Worm (Caenorhabditis elegans) whole organism, late embryonic: ENCODE measurements around the gene cap-1.

ENCODE experiments used
- C08G9.2 ChIP-seq: sonication (generic microtip); optimal IDR thresholded peaks from 2 replicates; lab custom pipeline; 2016; ENCODE audit warnings: mild to moderate bottlenecking, missing genetic modification characterization, moderate library complexity, missing compliant biosample characterization
- C38D4.7 ChIP-seq: fragments of 200-800 bp; sonication (Bioruptor generic); optimal IDR thresholded peaks from 2 replicates; lab custom pipeline; 2018; ENCODE audit warnings: mild to moderate bottlenecking, missing genetic modification characterization, moderate library complexity, missing compliant biosample characterization
- F13H6.1 ChIP-seq: sonication (generic microtip); optimal IDR thresholded peaks from 2 replicates; lab custom pipeline; 2016; ENCODE audit warnings: missing genetic modification characterization, missing compliant biosample characterization
- Y22D7AL.16 ChIP-seq: sonication (generic microtip); optimal IDR thresholded peaks from 2 replicates; lab custom pipeline; 2016; ENCODE audit warnings: missing genetic modification characterization, missing compliant biosample characterization
- ama-1 ChIP-seq: fragments of 150-350 bp; optimal IDR thresholded peaks from 2 replicates; lab custom pipeline; 2014
- ceh-14 ChIP-seq: sonication (generic microtip); optimal IDR thresholded peaks from 2 replicates; lab custom pipeline; 2016; ENCODE audit warnings: missing genotype, missing genetic modification characterization, missing compliant biosample characterization
- ceh-18 ChIP-seq: sonication (generic microtip); optimal IDR thresholded peaks from 2 replicates; lab custom pipeline; 2016; ENCODE audit warnings: missing genetic modification characterization, missing compliant biosample characterization
- ceh-19 ChIP-seq: fragments of 200-800 bp; sonication (Bioruptor generic); optimal IDR thresholded peaks from 2 replicates; lab custom pipeline; 2018; ENCODE audit warnings: mild to moderate bottlenecking, missing genetic modification characterization, missing compliant biosample characterization
- ceh-2 ChIP-seq: sonication (generic microtip); optimal IDR thresholded peaks from 2 replicates; lab custom pipeline; 2016; ENCODE audit warnings: missing genotype, missing genetic modification characterization, missing compliant biosample characterization
- ceh-30 ChIP-seq: fragments of 150-350 bp; optimal IDR thresholded peaks from 2 replicates; lab custom pipeline; 2014; ENCODE audit warnings: missing biosample characterization, missing genetic modification characterization
- ceh-31 ChIP-seq: sonication (generic microtip); optimal IDR thresholded peaks from 2 replicates; lab custom pipeline; 2016; ENCODE audit warnings: missing genetic modification characterization, missing compliant biosample characterization
- ceh-34 ChIP-seq: sonication (generic microtip); optimal IDR thresholded peaks from 2 replicates; lab custom pipeline; 2016; ENCODE audit warnings: mild to moderate bottlenecking, missing genetic modification characterization, missing compliant biosample characterization
- dmd-4 ChIP-seq: sonication (generic microtip); optimal IDR thresholded peaks from 2 replicates; lab custom pipeline; 2016; ENCODE audit warnings: borderline replicate concordance, missing genetic modification characterization, missing compliant biosample characterization
- elt-2 ChIP-seq: sonication (generic microtip); optimal IDR thresholded peaks from 2 replicates; lab custom pipeline; 2016; ENCODE audit warnings: missing genetic modification reagents, missing genetic modification characterization, missing compliant biosample characterization
- ets-4 ChIP-seq: sonication (generic microtip); optimal IDR thresholded peaks from 2 replicates; lab custom pipeline; 2016; ENCODE audit warnings: missing genetic modification characterization, missing compliant biosample characterization
- eyg-1 ChIP-seq: sonication (generic microtip); optimal IDR thresholded peaks from 2 replicates; lab custom pipeline; 2016; ENCODE audit warnings: missing genotype, missing genetic modification characterization, missing compliant biosample characterization
- fkh-10 ChIP-seq: fragments of 150-350 bp; optimal IDR thresholded peaks from 2 replicates; lab custom pipeline; 2014; ENCODE audit warnings: missing biosample characterization, missing genetic modification reagents, missing genetic modification characterization
- fkh-6 ChIP-seq: sonication (generic microtip); optimal IDR thresholded peaks from 2 replicates; lab custom pipeline; 2016; ENCODE audit warnings: missing genetic modification characterization, missing compliant biosample characterization
- gmeb-2 ChIP-seq: sonication (generic microtip); optimal IDR thresholded peaks from 2 replicates; lab custom pipeline; 2016; ENCODE audit warnings: missing genetic modification characterization, inconsistent platforms, missing compliant biosample characterization
- hlh-15 ChIP-seq: sonication (generic microtip); optimal IDR thresholded peaks from 2 replicates; lab custom pipeline; 2016; ENCODE audit warnings: missing genetic modification characterization, missing compliant biosample characterization
- hlh-6 ChIP-seq: sonication (generic microtip); optimal IDR thresholded peaks from 2 replicates; lab custom pipeline; 2016; ENCODE audit warnings: missing genotype, missing genetic modification characterization, missing compliant biosample characterization
- nfya-1 ChIP-seq: sonication (generic microtip); optimal IDR thresholded peaks from 2 replicates; lab custom pipeline; 2017; ENCODE audit warnings: missing genetic modification characterization, mild to moderate bottlenecking, missing compliant biosample characterization, antibody characterized with exemption, moderate library complexity
- nhr-11 ChIP-seq: fragments of 150-350 bp; optimal IDR thresholded peaks from 2 replicates; lab custom pipeline; 2014; ENCODE audit warnings: missing biosample characterization, missing genetic modification characterization
- nhr-232 ChIP-seq: sonication (generic microtip); optimal IDR thresholded peaks from 2 replicates; lab custom pipeline; 2016; ENCODE audit warnings: missing genetic modification characterization, missing compliant biosample characterization
- pros-1 ChIP-seq: fragments of 150-350 bp; optimal IDR thresholded peaks from 2 replicates; lab custom pipeline; 2014; ENCODE audit warnings: missing biosample characterization, missing genetic modification reagents, missing genetic modification characterization
- ref-2 ChIP-seq: sonication (generic microtip); optimal IDR thresholded peaks from 2 replicates; lab custom pipeline; 2016; ENCODE audit warnings: missing genetic modification characterization, missing compliant biosample characterization
- rnt-1 ChIP-seq: sonication (generic microtip); optimal IDR thresholded peaks from 2 replicates; lab custom pipeline; 2016; ENCODE audit warnings: missing genetic modification characterization, missing compliant biosample characterization
- sdc-2 ChIP-seq: sonication (generic microtip); optimal IDR thresholded peaks from 2 replicates; lab custom pipeline; 2016; ENCODE audit warnings: missing genotype, missing genetic modification characterization, missing compliant biosample characterization
- sox-4 ChIP-seq: sonication (generic microtip); optimal IDR thresholded peaks from 2 replicates; lab custom pipeline; 2017; ENCODE audit warnings: mild to moderate bottlenecking, missing genetic modification characterization, inconsistent platforms, missing compliant biosample characterization
- syd-9 ChIP-seq: sonication (generic microtip); optimal IDR thresholded peaks from 2 replicates; lab custom pipeline; 2016; ENCODE audit warnings: mild to moderate bottlenecking, missing genetic modification characterization, moderate library complexity, missing compliant biosample characterization
- tbx-2 ChIP-seq: sonication (generic microtip); optimal IDR thresholded peaks from 2 replicates; lab custom pipeline; 2016; ENCODE audit warnings: missing genetic modification characterization, missing compliant biosample characterization
- tbx-7 ChIP-seq: sonication (generic microtip); optimal IDR thresholded peaks from 2 replicates; lab custom pipeline; 2016; ENCODE audit warnings: missing genotype, missing genetic modification characterization, missing compliant biosample characterization
- unc-42 ChIP-seq: sonication (generic microtip); optimal IDR thresholded peaks from 2 replicates; lab custom pipeline; 2016; ENCODE audit warnings: missing genotype, missing genetic modification characterization, missing compliant biosample characterization
- unc-55 ChIP-seq: sonication (generic microtip); optimal IDR thresholded peaks from 2 replicates; lab custom pipeline; 2017; ENCODE audit warnings: missing biosample characterization, missing genetic modification reagents, missing genetic modification characterization
- unc-86 ChIP-seq: sonication (generic microtip); optimal IDR thresholded peaks from 2 replicates; lab custom pipeline; 2016; ENCODE audit warnings: missing genetic modification characterization, missing compliant biosample characterization
- zip-5 ChIP-seq: sonication (generic microtip); optimal IDR thresholded peaks from 2 replicates; lab custom pipeline; 2016; ENCODE audit warnings: missing genetic modification characterization, missing compliant biosample characterization
- ztf-16 ChIP-seq: sonication (generic microtip); optimal IDR thresholded peaks from 2 replicates; lab custom pipeline; 2017; ENCODE audit warnings: missing genetic modification characterization, missing compliant biosample characterization

cap-1 gene

DNA sequence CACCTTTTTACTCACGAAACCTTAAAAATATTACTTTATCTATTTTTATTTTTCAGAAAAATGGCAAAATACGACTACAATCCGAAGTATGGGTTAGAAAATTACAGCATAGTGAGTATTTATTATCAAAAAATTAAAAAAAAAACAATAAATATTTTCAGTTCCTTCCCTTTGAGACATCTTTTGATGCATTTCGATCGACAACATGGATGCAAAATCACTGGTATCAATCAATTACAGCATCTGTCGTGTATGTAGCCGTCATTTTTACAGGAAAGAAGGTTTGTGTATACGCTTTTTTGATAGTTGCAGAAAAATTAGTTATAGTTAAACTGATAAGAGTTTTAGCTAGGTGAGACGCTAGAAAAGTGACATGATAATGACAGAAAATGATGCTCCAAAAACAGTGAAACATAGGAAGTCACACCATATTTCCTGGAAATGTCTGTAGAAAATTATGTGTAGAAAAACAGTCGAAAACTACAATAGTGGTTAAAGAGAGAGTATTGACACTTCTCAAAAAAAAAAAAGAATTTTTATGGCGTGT lies 7.7 kb upstream of the cap-1 start, which contains the start of gene elo-3:
Gene elo-3 (plus strand): TSS at position 51 of the 547 bp plus-strand sequence.
- no peak for TF ChIP-seq pros-1 (tag; lab: Kevin White, UChicago)
- TF ChIP-seq, all 69 proteins: peak for 0

DNA sequence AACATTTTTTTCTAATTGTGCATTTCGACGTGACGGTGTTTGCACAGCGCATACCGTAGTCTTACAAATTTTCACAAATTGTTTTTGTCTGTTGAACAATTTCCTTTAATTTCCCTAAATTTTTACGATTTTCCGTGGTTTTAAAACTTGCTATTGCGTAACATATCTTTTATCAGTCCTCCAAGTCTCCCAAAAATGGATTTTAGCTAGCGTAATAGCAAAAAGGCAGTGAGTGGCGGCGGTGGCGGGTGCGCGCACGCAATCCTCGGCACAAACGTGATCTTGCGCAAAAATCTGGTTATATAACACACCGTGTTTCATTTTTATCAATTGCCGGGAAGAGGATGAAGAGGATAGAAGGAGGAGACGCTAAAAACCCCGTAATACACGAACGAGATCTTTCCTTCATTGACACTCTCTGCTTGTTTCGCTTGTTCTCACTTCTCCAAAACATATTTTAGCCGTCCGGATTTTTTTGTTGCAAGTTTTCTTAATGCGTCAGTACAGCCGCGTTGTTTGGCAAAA lies 6.3 kb upstream of the cap-1 start:
- TF ChIP-seq ama-1 (lab: Kevin White, UChicago) (no peak), fkh-10 (GFP tag; lab: Kevin White, UChicago) (no peak), sdc-2 (tag; lab: Kevin White, UChicago) (no peak), syd-9 (tag; lab: Kevin White, UChicago) (no peak), ceh-14 (tag; lab: Kevin White, UChicago) (no peak), Y22D7AL.16 (tag; lab: Kevin White, UChicago) (no peak)

DNA sequence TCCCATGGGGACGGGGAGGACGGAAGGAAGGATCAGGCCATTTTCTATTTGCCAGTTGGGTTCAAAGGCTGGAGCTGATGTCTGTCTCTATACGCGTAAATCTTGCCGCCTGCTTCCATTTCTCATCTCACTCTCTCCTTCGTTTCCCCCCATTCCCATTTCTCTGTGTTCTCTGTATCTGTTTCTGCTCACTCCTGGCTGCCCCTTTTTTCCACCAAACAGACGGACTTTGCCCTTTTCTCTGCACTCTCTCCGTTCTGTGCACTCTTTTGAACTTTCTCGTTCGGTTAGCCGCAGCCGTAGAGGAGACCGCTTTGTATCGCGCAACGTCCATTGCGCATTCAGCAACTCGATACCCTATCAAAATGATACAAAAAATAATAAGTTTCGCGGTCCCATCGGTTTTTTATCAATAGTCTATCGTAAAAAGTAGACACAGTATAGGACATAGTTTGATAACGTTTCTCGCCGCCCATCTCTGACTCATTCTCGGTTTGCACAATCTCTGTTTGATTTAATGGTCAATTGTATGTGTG lies 5.4 kb upstream of the cap-1 start:
- TF ChIP-seq C38D4.7 (GFP tag; lab: Kevin White, UChicago) (no peak), ceh-31 (tag; lab: Kevin White, UChicago) (peak; percentile 80), hlh-6 (tag; lab: Kevin White, UChicago) (peak; percentile 27), syd-9 (tag; lab: Kevin White, UChicago) (peak; percentile 39), ceh-18 (tag; lab: Kevin White, UChicago) (peak; percentile 75), unc-42 (tag; lab: Kevin White, UChicago) (peak; percentile 51), ref-2 (tag; lab: Kevin White, UChicago) (peak; percentile 45), sdc-2 (tag; lab: Kevin White, UChicago) (peak; percentile 47), rnt-1 (tag; lab: Kevin White, UChicago) (no peak), elt-2 (peak; percentile 96), ceh-30 (peak; percentile 28), C08G9.2 (tag; lab: Kevin White, UChicago) (peak; percentile 45), nfya-1 (tag; lab: Kevin White, UChicago) (peak; percentile 80), unc-55 (GFP tag; lab: Kevin White, UChicago) (peak; percentile 52), zip-5 (tag; lab: Kevin White, UChicago) (no peak), fkh-6 (peak; percentile 50), nhr-232 (no peak), tbx-7 (tag; lab: Kevin White, UChicago) (peak; percentile 6), ceh-34 (tag; lab: Kevin White, UChicago) (peak; percentile 83), nhr-11 (tag; lab: Kevin White, UChicago) (no peak), F13H6.1 (tag; lab: Kevin White, UChicago) (peak; percentile 52), eyg-1 (tag; lab: Kevin White, UChicago) (peak; percentile 24), dmd-4 (tag; lab: Kevin White, UChicago) (peak; percentile 67), ceh-19 (peak; percentile 43), ztf-16 (tag; lab: Kevin White, UChicago) (peak; percentile 6), ceh-2 (peak; percentile 9), unc-86 (tag; lab: Kevin White, UChicago) (no peak), ets-4 (tag; lab: Kevin White, UChicago) (peak; percentile 12), hlh-15 (tag; lab: Kevin White, UChicago) (no peak), gmeb-2 (tag; lab: Kevin White, UChicago) (no peak), sox-4 (tag; lab: Kevin White, UChicago) (no peak), tbx-2 (tag; lab: Kevin White, UChicago) (peak; percentile 70), ama-1 (lab: Kevin White, UChicago) (no peak), ceh-14 (tag; lab: Kevin White, UChicago) (peak; percentile 50)
